Worm (Caenorhabditis elegans) whole organism, late embryonic: Measurements from ENCODE around the gene F14H3.12.

ENCODE experiments used
- F13H6.1 ChIP-seq: sonication (generic microtip); optimal IDR thresholded peaks from 2 replicates; lab custom pipeline; 2016; ENCODE audit warnings: missing genetic modification characterization, missing compliant biosample characterization
- K09A11.1 ChIP-seq: sonication (generic microtip); optimal IDR thresholded peaks from 2 replicates; lab custom pipeline; 2017; ENCODE audit warnings: antibody characterized with exemption, mild to moderate bottlenecking, missing genetic modification characterization, missing compliant biosample characterization; ENCODE audit not compliant: insufficient read depth
- T23F11.4 ChIP-seq: fragments of 200-800 bp; sonication (Bioruptor generic); optimal IDR thresholded peaks from 2 replicates; lab custom pipeline; 2018; ENCODE audit warnings: mild to moderate bottlenecking, missing genetic modification characterization, missing compliant biosample characterization
- Y22D7AL.16 ChIP-seq: sonication (generic microtip); optimal IDR thresholded peaks from 2 replicates; lab custom pipeline; 2016; ENCODE audit warnings: missing genetic modification characterization, missing compliant biosample characterization
- ahr-1 ChIP-seq: sonication (generic microtip); optimal IDR thresholded peaks from 2 replicates; lab custom pipeline; 2016; ENCODE audit warnings: missing genetic modification characterization, missing compliant biosample characterization
- ama-1 ChIP-seq: fragments of 150-350 bp; optimal IDR thresholded peaks from 2 replicates; lab custom pipeline; 2014
- ceh-18 ChIP-seq: sonication (generic microtip); optimal IDR thresholded peaks from 2 replicates; lab custom pipeline; 2016; ENCODE audit warnings: missing genetic modification characterization, missing compliant biosample characterization
- ceh-2 ChIP-seq: sonication (generic microtip); optimal IDR thresholded peaks from 2 replicates; lab custom pipeline; 2016; ENCODE audit warnings: missing genotype, missing genetic modification characterization, missing compliant biosample characterization
- ceh-22 ChIP-seq: sonication (generic microtip); optimal IDR thresholded peaks from 2 replicates; lab custom pipeline; 2017; ENCODE audit warnings: missing biosample characterization, missing genetic modification characterization
- ceh-31 ChIP-seq: sonication (generic microtip); optimal IDR thresholded peaks from 2 replicates; lab custom pipeline; 2016; ENCODE audit warnings: missing genetic modification characterization, missing compliant biosample characterization
- ceh-6 ChIP-seq: fragments of 200-800 bp; sonication (Bioruptor generic); optimal IDR thresholded peaks from 2 replicates; lab custom pipeline; 2018; ENCODE audit warnings: mild to moderate bottlenecking, missing genetic modification characterization, missing compliant biosample characterization
- ceh-9 ChIP-seq: sonication (generic microtip); optimal IDR thresholded peaks from 2 replicates; lab custom pipeline; 2016; ENCODE audit warnings: mild to moderate bottlenecking, missing genetic modification characterization, inconsistent platforms, missing compliant biosample characterization
- dmd-4 ChIP-seq: sonication (generic microtip); optimal IDR thresholded peaks from 2 replicates; lab custom pipeline; 2016; ENCODE audit warnings: borderline replicate concordance, missing genetic modification characterization, missing compliant biosample characterization
- dve-1 ChIP-seq: sonication (generic microtip); optimal IDR thresholded peaks from 2 replicates; lab custom pipeline; 2017; ENCODE audit warnings: antibody characterized with exemption, mild to moderate bottlenecking, missing genetic modification characterization, missing compliant biosample characterization
- elt-4 ChIP-seq: sonication (generic microtip); optimal IDR thresholded peaks from 2 replicates; lab custom pipeline; 2016; ENCODE audit warnings: missing genetic modification characterization, missing compliant biosample characterization
- ets-4 ChIP-seq: sonication (generic microtip); optimal IDR thresholded peaks from 2 replicates; lab custom pipeline; 2016; ENCODE audit warnings: missing genetic modification characterization, missing compliant biosample characterization
- eyg-1 ChIP-seq: sonication (generic microtip); optimal IDR thresholded peaks from 2 replicates; lab custom pipeline; 2016; ENCODE audit warnings: missing genotype, missing genetic modification characterization, missing compliant biosample characterization
- fax-1 ChIP-seq: sonication (generic microtip); optimal IDR thresholded peaks from 2 replicates; lab custom pipeline; 2016; ENCODE audit warnings: missing genotype, missing genetic modification characterization, missing compliant biosample characterization
- fkh-10 ChIP-seq: fragments of 150-350 bp; optimal IDR thresholded peaks from 2 replicates; lab custom pipeline; 2014; ENCODE audit warnings: missing biosample characterization, missing genetic modification reagents, missing genetic modification characterization
- fkh-6 ChIP-seq: sonication (generic microtip); optimal IDR thresholded peaks from 2 replicates; lab custom pipeline; 2016; ENCODE audit warnings: missing genetic modification characterization, missing compliant biosample characterization
- gmeb-2 ChIP-seq: sonication (generic microtip); optimal IDR thresholded peaks from 2 replicates; lab custom pipeline; 2016; ENCODE audit warnings: missing genetic modification characterization, inconsistent platforms, missing compliant biosample characterization
- hlh-15 ChIP-seq: sonication (generic microtip); optimal IDR thresholded peaks from 2 replicates; lab custom pipeline; 2016; ENCODE audit warnings: missing genetic modification characterization, missing compliant biosample characterization
- hlh-30 ChIP-seq: sonication (generic microtip); optimal IDR thresholded peaks from 2 replicates; lab custom pipeline; 2017; ENCODE audit warnings: antibody characterized with exemption, missing genetic modification characterization, missing compliant biosample characterization; ENCODE audit not compliant: insufficient read depth
- hlh-8 ChIP-seq: sonication (generic microtip); optimal IDR thresholded peaks from 2 replicates; lab custom pipeline; 2016; ENCODE audit warnings: missing genotype, missing genetic modification characterization, missing compliant biosample characterization
- lim-6 ChIP-seq: sonication (generic microtip); optimal IDR thresholded peaks from 2 replicates; lab custom pipeline; 2016; ENCODE audit warnings: missing genetic modification characterization, missing compliant biosample characterization
- lin-11 ChIP-seq: fragments of 200-800 bp; sonication (Bioruptor generic); optimal IDR thresholded peaks from 2 replicates; lab custom pipeline; 2018; ENCODE audit warnings: mild to moderate bottlenecking, missing genetic modification characterization, missing compliant biosample characterization
- nfya-1 ChIP-seq: sonication (generic microtip); optimal IDR thresholded peaks from 2 replicates; lab custom pipeline; 2017; ENCODE audit warnings: missing genetic modification characterization, mild to moderate bottlenecking, missing compliant biosample characterization, antibody characterized with exemption, moderate library complexity
- nhr-11 ChIP-seq: fragments of 150-350 bp; optimal IDR thresholded peaks from 2 replicates; lab custom pipeline; 2014; ENCODE audit warnings: missing biosample characterization, missing genetic modification characterization
- nhr-232 ChIP-seq: sonication (generic microtip); optimal IDR thresholded peaks from 2 replicates; lab custom pipeline; 2016; ENCODE audit warnings: missing genetic modification characterization, missing compliant biosample characterization
- pax-1 ChIP-seq: fragments of 150-350 bp; optimal IDR thresholded peaks from 2 replicates; lab custom pipeline; 2014; ENCODE audit warnings: missing biosample characterization, missing genetic modification characterization
- syd-9 ChIP-seq: sonication (generic microtip); optimal IDR thresholded peaks from 2 replicates; lab custom pipeline; 2016; ENCODE audit warnings: mild to moderate bottlenecking, missing genetic modification characterization, moderate library complexity, missing compliant biosample characterization
- tbx-7 ChIP-seq: sonication (generic microtip); optimal IDR thresholded peaks from 2 replicates; lab custom pipeline; 2016; ENCODE audit warnings: missing genotype, missing genetic modification characterization, missing compliant biosample characterization
- unc-3 ChIP-seq, 2 experiments: fragments of 200-800 bp in 1 of 2; sonication (Bioruptor generic) in 1 of 2; sonication (generic microtip) in 1 of 2; conservative IDR thresholded peaks in 1 of 2; optimal IDR thresholded peaks in 1 of 2; 2 replicates each; pipeline versions ENCODE4 v1.3.6 to Lab custom; 2016 to 2022; ENCODE audit warnings: missing compliant biosample characterization in 2 of 2, missing genetic modification characterization in 2 of 2, missing genetic modification reagents in 1 of 2
- unc-55 ChIP-seq: sonication (generic microtip); optimal IDR thresholded peaks from 2 replicates; lab custom pipeline; 2017; ENCODE audit warnings: missing biosample characterization, missing genetic modification reagents, missing genetic modification characterization
- unc-86 ChIP-seq: sonication (generic microtip); optimal IDR thresholded peaks from 2 replicates; lab custom pipeline; 2016; ENCODE audit warnings: missing genetic modification characterization, missing compliant biosample characterization
- zip-5 ChIP-seq: sonication (generic microtip); optimal IDR thresholded peaks from 2 replicates; lab custom pipeline; 2016; ENCODE audit warnings: missing genetic modification characterization, missing compliant biosample characterization
- ztf-16 ChIP-seq: sonication (generic microtip); optimal IDR thresholded peaks from 2 replicates; lab custom pipeline; 2017; ENCODE audit warnings: missing genetic modification characterization, missing compliant biosample characterization

The F14H3.12 gene

ce11 chrV:16058872-16059271 lies 16.3 kb downstream of the F14H3.12 start, which contains the start of gene F14H3.6:
Gene F14H3.6 (minus strand): TSS chrV:16058893.
- TF ChIP-seq unc-86: no peak
- no peak for TF ChIP-seq ztf-16
- no peak for TF ChIP-seq ceh-31
- no peak for TF ChIP-seq pax-1 (tag; lab: Kevin White, UChicago)
- TF ChIP-seq fkh-10: no peak
- TF ChIP-seq eyg-1 (tag; lab: Kevin White, UChicago): no peak
- no peak for TF ChIP-seq T23F11.4 (GFP tag; lab: Kevin White, UChicago)
- TF ChIP-seq lim-6: no peak
- TF ChIP-seq zip-5 (tag; lab: Kevin White, UChicago): no peak
- TF ChIP-seq gmeb-2 (tag; lab: Kevin White, UChicago): no peak
- no peak for TF ChIP-seq ahr-1 (tag; lab: Kevin White, UChicago)
- TF ChIP-seq ama-1 (lab: Kevin White, UChicago): no peak

- TF ChIP-seq ztf-16 (no peak), unc-55 (GFP tag; lab: Kevin White, UChicago) (no peak), hlh-30 (tag; lab: Kevin White, UChicago) (no peak), unc-3 (GFP tag; conservative IDR thresholded peaks at IDR 0.05; lab: Robert Waterston, UW) (no peak), unc-3 (tag; optimal IDR thresholded peaks at IDR 0.05; lab: Kevin White, UChicago) (no peak), ceh-6 (no peak), syd-9 (tag; lab: Kevin White, UChicago) (no peak), ahr-1 (tag; lab: Kevin White, UChicago) (no peak), nfya-1 (tag; lab: Kevin White, UChicago) (no peak), nhr-11 (no peak), F13H6.1 (tag; lab: Kevin White, UChicago) (no peak), ceh-2 (no peak)
- TF ChIP-seq, all 69 proteins: peak for 0
These were observed 18.1 kb downstream of the F14H3.12 start, which contains the start of gene F14H3.5 for ce11 chrV:16057010-16057463. Gene F14H3.5 (minus strand): TSS chrV:16057060.

- TF ChIP-seq ets-4 (no peak), Y22D7AL.16 (no peak), K09A11.1 (no peak), F13H6.1 (tag; lab: Kevin White, UChicago) (no peak), fkh-6 (tag; lab: Kevin White, UChicago) (no peak), fkh-10 (no peak), tbx-7 (tag; lab: Kevin White, UChicago) (no peak), ceh-9 (tag; lab: Kevin White, UChicago) (no peak), lin-11 (tag; lab: Kevin White, UChicago) (no peak), hlh-15 (tag; lab: Kevin White, UChicago) (no peak), nhr-232 (tag; lab: Kevin White, UChicago) (no peak)
These were observed 20.1 kb downstream of the F14H3.12 start, which contains the start of gene F14H3.4 for ce11 chrV:16055031-16055430. Gene F14H3.4 (minus strand): TSS chrV:16055072.

- TF ChIP-seq fax-1 (tag; lab: Kevin White, UChicago) (no peak), ceh-18 (tag; lab: Kevin White, UChicago) (no peak), elt-4 (tag; lab: Kevin White, UChicago) (no peak), hlh-8 (tag; lab: Kevin White, UChicago) (no peak)
These were observed 21.8 kb downstream of the F14H3.12 start, which contains the start of gene F14H3.3 for ce11 chrV:16053373-16053772. Gene F14H3.3 (minus strand): TSS chrV:16053473.

ce11 chrV:16049177-16049576 lies 25.9 kb downstream of the F14H3.12 start, which contains the start of gene best-12:
Gene best-12 (plus strand): TSS chrV:16049477.
- TF ChIP-seq ceh-22: no peak
- TF ChIP-seq dmd-4 (tag; lab: Kevin White, UChicago): no peak
- TF ChIP-seq hlh-8 (tag; lab: Kevin White, UChicago): no peak
- TF ChIP-seq nhr-232 (tag; lab: Kevin White, UChicago): no peak
- no peak for TF ChIP-seq nfya-1 (tag; lab: Kevin White, UChicago)
- no peak for TF ChIP-seq K09A11.1
- TF ChIP-seq nhr-11: no peak
- TF ChIP-seq ceh-9 (tag; lab: Kevin White, UChicago): no peak
- TF ChIP-seq ceh-18 (tag; lab: Kevin White, UChicago): no peak
- TF ChIP-seq dve-1 (tag; lab: Kevin White, UChicago): no peak
